Fruit fly (Drosophila melanogaster) whole organism, embryonic: ENCODE results near the gene Nlg2.
A peak's percentile ranks its signal among the peaks of the same experiment; 100 is the strongest.

Source experiments
- Awh ChIP-seq: fragments of 200-800 bp; sonication (Bioruptor generic); IDR thresholded peaks from 2 replicates; pipeline ENCODE4, ENCODE4 v1.3.6; 2022; ENCODE audit warnings: missing biosample characterization, missing genetic modification characterization
- B-H2 ChIP-seq: fragments of 200-800 bp; sonication (Bioruptor generic); optimal IDR thresholded peaks from 2 replicates; lab custom pipeline; 2018; ENCODE audit warnings: missing biosample characterization, mild to moderate bottlenecking, missing genetic modification characterization
- CG10274 ChIP-seq: fragments of 200-800 bp; sonication (Bioruptor generic); optimal IDR thresholded peaks from 3 replicates; lab custom pipeline; 2017; ENCODE audit warnings: missing biosample characterization, mild to moderate bottlenecking, missing genetic modification characterization
- CG11456 ChIP-seq: fragments of 200-800 bp; sonication (Bioruptor generic); IDR thresholded peaks from 3 replicates; pipeline ENCODE4 v1.3.6; 2022; ENCODE audit warnings: missing biosample characterization, missing genetic modification characterization
- CG11560 ChIP-seq: fragments of 200-800 bp; sonication (Bioruptor generic); IDR thresholded peaks from 3 replicates; pipeline ENCODE4 v1.3.6; 2022; ENCODE audit warnings: missing biosample characterization, missing genetic modification characterization
- CG12155 ChIP-seq: fragments of 200-800 bp; sonication (Bioruptor generic); optimal IDR thresholded peaks from 3 replicates; lab custom pipeline; 2016; ENCODE audit warnings: missing biosample characterization, missing genetic modification characterization
- CG12659 ChIP-seq: fragments of 200-800 bp; sonication (Bioruptor generic); optimal IDR thresholded peaks from 3 replicates; lab custom pipeline; 2017; ENCODE audit warnings: mild to moderate bottlenecking, missing biosample characterization, missing genetic modification reagents, missing genetic modification characterization
- CG14014 ChIP-seq: fragments of 200-800 bp; sonication (Bioruptor generic); IDR thresholded peaks from 2 replicates; pipeline ENCODE4 v1.3.6; 2022; ENCODE audit warnings: missing biosample characterization, missing genetic modification characterization
- CG14667 ChIP-seq: fragments of 200-800 bp; sonication (Bioruptor generic); IDR thresholded peaks from 2 replicates; pipeline ENCODE4 v1.3.6; 2022; ENCODE audit warnings: missing biosample characterization, missing genetic modification characterization
- CG15514 ChIP-seq: fragments of 200-800 bp; sonication (Bioruptor generic); optimal IDR thresholded peaks from 3 replicates; lab custom pipeline; 2017; ENCODE audit warnings: missing biosample characterization, missing genetic modification characterization, mild to moderate bottlenecking, moderate library complexity, missing genetic modification reagents
- CG17359 ChIP-seq: fragments of 200-800 bp; sonication (Bioruptor generic); optimal IDR thresholded peaks from 3 replicates; lab custom pipeline; 2018; ENCODE audit warnings: missing biosample characterization, mild to moderate bottlenecking, missing genetic modification characterization, moderate library complexity
- CG2712 ChIP-seq: fragments of 200-800 bp; optimal IDR thresholded peaks from 3 replicates; lab custom pipeline; 2019; ENCODE audit warnings: missing biosample characterization, mild to moderate bottlenecking, missing genetic modification characterization, moderate library complexity
- CG2889 ChIP-seq: fragments of 200-800 bp; sonication (Bioruptor generic); IDR thresholded peaks from 3 replicates; pipeline ENCODE4 v1.3.6; 2022; ENCODE audit warnings: missing biosample characterization, missing genetic modification characterization
- CG30020 ChIP-seq: fragments of 200-800 bp; optimal IDR thresholded peaks from 2 replicates; lab custom pipeline; 2019; ENCODE audit warnings: missing biosample characterization, mild to moderate bottlenecking, missing genetic modification characterization, moderate library complexity
- CG3065 ChIP-seq: fragments of 200-800 bp; sonication (Bioruptor generic); optimal IDR thresholded peaks from 2 replicates; lab custom pipeline; 2016; ENCODE audit warnings: missing biosample characterization, missing genetic modification characterization
- CG34224 ChIP-seq: fragments of 200-800 bp; sonication (Bioruptor generic); IDR thresholded peaks from 3 replicates; pipeline ENCODE4 v1.3.6; 2022; ENCODE audit warnings: missing biosample characterization, missing genetic modification characterization; ENCODE audit not compliant: partially characterized antibody
- CG4424 ChIP-seq: fragments of 200-800 bp; sonication (Bioruptor generic); optimal IDR thresholded peaks from 3 replicates; lab custom pipeline; 2016; ENCODE audit warnings: missing biosample characterization, missing genetic modification characterization
- CG5953 ChIP-seq: fragments of 200-800 bp; sonication (Bioruptor generic); IDR thresholded peaks from 2 replicates; pipeline ENCODE4 v1.3.6; 2022; ENCODE audit warnings: missing biosample characterization, missing genetic modification characterization
- CG7271 ChIP-seq: fragments of 200-800 bp; sonication (Bioruptor generic); optimal IDR thresholded peaks from 2 replicates; lab custom pipeline; 2018; ENCODE audit warnings: missing biosample characterization, mild to moderate bottlenecking, missing genetic modification characterization, moderate library complexity
- CG7928 ChIP-seq: fragments of 200-800 bp; sonication (Bioruptor generic); optimal IDR thresholded peaks from 2 replicates; lab custom pipeline; 2017; ENCODE audit warnings: missing biosample characterization, mild to moderate bottlenecking, missing genetic modification characterization
- Dip2 ChIP-seq: fragments of 200-800 bp; sonication (Bioruptor generic); IDR thresholded peaks from 2 replicates; pipeline ENCODE4 v1.3.6; 2022; ENCODE audit warnings: missing biosample characterization, missing genetic modification characterization
- Dll ChIP-seq: fragments of 200-800 bp; sonication (Bioruptor generic); IDR thresholded peaks from 4 replicates; pipeline ENCODE4 v1.3.6; 2022; ENCODE audit warnings: missing biosample characterization, missing genetic modification characterization; ENCODE audit not compliant: partially characterized antibody
- E2f2 ChIP-seq: fragments of 200-800 bp; sonication (Bioruptor generic); IDR thresholded peaks from 2 replicates; pipeline ENCODE4 v1.3.6; 2022; ENCODE audit warnings: missing biosample characterization, missing genetic modification characterization
- Elba2 ChIP-seq: fragments of 200-800 bp; sonication (Bioruptor generic); optimal IDR thresholded peaks from 3 replicates; lab custom pipeline; 2016; ENCODE audit warnings: missing biosample characterization, missing genetic modification characterization
- Gug ChIP-seq: fragments of 200-800 bp; sonication (Bioruptor generic); IDR thresholded peaks from 4 replicates; pipeline ENCODE4 v1.3.6; 2022; ENCODE audit warnings: missing biosample characterization, missing genetic modification characterization
- Hr78 ChIP-seq, 2 experiments: fragments of 200-800 bp in 1 of 2; fragments of >200 bp in 1 of 2; sonication (Bioruptor generic) in 1 of 2; optimal IDR thresholded peaks; 2 replicates each; lab custom pipeline; 2017 to 2019; ENCODE audit warnings: missing biosample characterization in 2 of 2, missing genetic modification characterization in 2 of 2, mild to moderate bottlenecking in 1 of 2, moderate library complexity in 1 of 2
- Lhr ChIP-seq: fragments of 200-800 bp; sonication (Bioruptor generic); optimal IDR thresholded peaks from 3 replicates; lab custom pipeline; 2017; ENCODE audit warnings: mild to moderate bottlenecking, missing biosample characterization, missing genetic modification reagents, missing genetic modification characterization
- Lpt ChIP-seq: fragments of >200 bp; optimal IDR thresholded peaks from 2 replicates; lab custom pipeline; 2018; ENCODE audit warnings: missing biosample characterization, missing genetic modification characterization
- MBD-R2 ChIP-seq: fragments of 200-800 bp; sonication (Bioruptor generic); IDR thresholded peaks from 2 replicates; pipeline ENCODE4 v1.3.6; 2022; ENCODE audit warnings: missing biosample characterization, missing genetic modification characterization
- Med ChIP-seq: fragments of 200-800 bp; sonication (Bioruptor generic); peaks from one replicate; lab custom pipeline; 2016; ENCODE audit warnings: missing biosample characterization, missing genetic modification characterization, mild to moderate bottlenecking, inconsistent platforms, moderate library complexity
- NC2β ChIP-seq: fragments of 200-800 bp; sonication (Bioruptor generic); optimal IDR thresholded peaks from 2 replicates; lab custom pipeline; 2016; ENCODE audit warnings: missing biosample characterization, missing genetic modification characterization
- Oaz ChIP-seq: fragments of 200-800 bp; sonication (Bioruptor generic); IDR thresholded peaks from 2 replicates; pipeline ENCODE4 v1.3.6; 2022; ENCODE audit warnings: missing biosample characterization, missing genetic modification characterization
- Opbp ChIP-seq: fragments of 200-800 bp; sonication (Bioruptor generic); IDR thresholded peaks from 3 replicates; pipeline ENCODE4 v1.3.6; 2022; ENCODE audit warnings: missing biosample characterization, missing genetic modification characterization; ENCODE audit not compliant: partially characterized antibody
- Pdp1 ChIP-seq, 2 experiments: fragments of 200-800 bp; sonication (Bioruptor generic); optimal IDR thresholded peaks; 3 replicates each; lab custom pipeline; 2016; ENCODE audit warnings: missing biosample characterization in 2 of 2, missing genetic modification characterization in 2 of 2, mild to moderate bottlenecking in 1 of 2, moderate library complexity in 1 of 2
- Rfx ChIP-seq: fragments of 200-800 bp; sonication (Bioruptor generic); IDR thresholded peaks from 2 replicates; pipeline ENCODE4 v1.3.6; 2022; ENCODE audit warnings: missing biosample characterization, missing genetic modification characterization
- abd-A ChIP-seq: fragments of 200-800 bp; sonication (Bioruptor generic); optimal IDR thresholded peaks from 3 replicates; lab custom pipeline; 2019; ENCODE audit warnings: missing biosample characterization, mild to moderate bottlenecking, missing genetic modification characterization, moderate library complexity
- al ChIP-seq: fragments of 200-800 bp; sonication (Bioruptor generic); IDR thresholded peaks from 2 replicates; pipeline ENCODE4 v1.3.6; 2022; ENCODE audit warnings: missing biosample characterization, missing genetic modification characterization
- ara ChIP-seq: fragments of 200-800 bp; sonication (Bioruptor generic); IDR thresholded peaks from 2 replicates; pipeline ENCODE4 v1.3.6; 2022; ENCODE audit warnings: missing biosample characterization, missing genetic modification characterization
- br ChIP-seq: fragments of >200 bp; optimal IDR thresholded peaks from 2 replicates; lab custom pipeline; 2017
- ci ChIP-seq: fragments of 200-800 bp; sonication (Bioruptor generic); IDR thresholded peaks from 3 replicates; pipeline ENCODE4 v1.3.6; 2022; ENCODE audit warnings: missing biosample characterization, missing genetic modification characterization
- gfzf ChIP-seq: fragments of 200-800 bp; sonication (Bioruptor generic); optimal IDR thresholded peaks from 2 replicates; lab custom pipeline; 2016; ENCODE audit warnings: missing biosample characterization, mild to moderate bottlenecking, missing genetic modification characterization, moderate library complexity
- jumu ChIP-seq: fragments of 200-800 bp; sonication (Bioruptor generic); optimal IDR thresholded peaks from 3 replicates; lab custom pipeline; 2016; ENCODE audit warnings: missing biosample characterization, missing genetic modification characterization
- lab ChIP-seq: fragments of 200-800 bp; sonication (Bioruptor generic); optimal IDR thresholded peaks from 3 replicates; lab custom pipeline; 2017; ENCODE audit warnings: missing biosample characterization, missing genetic modification characterization, mild to moderate bottlenecking, moderate library complexity, missing genetic modification reagents
- nerfin-1 ChIP-seq: fragments of 200-800 bp; sonication (Bioruptor generic); optimal IDR thresholded peaks from 3 replicates; lab custom pipeline; 2019; ENCODE audit warnings: missing biosample characterization, mild to moderate bottlenecking, missing genetic modification characterization, moderate library complexity
- onecut ChIP-seq: fragments of 200-800 bp; sonication (Bioruptor generic); IDR thresholded peaks from 2 replicates; pipeline ENCODE4 v1.3.6; 2022; ENCODE audit warnings: missing biosample characterization, missing genetic modification characterization
- scrt ChIP-seq: fragments of 200-800 bp; sonication (Bioruptor generic); optimal IDR thresholded peaks from 2 replicates; lab custom pipeline; 2018; ENCODE audit warnings: missing biosample characterization, mild to moderate bottlenecking, missing genetic modification characterization, moderate library complexity
- seq ChIP-seq: fragments of 200-800 bp; sonication (Bioruptor generic); IDR thresholded peaks from 2 replicates; pipeline ENCODE4 v1.3.6; 2022; ENCODE audit warnings: missing biosample characterization, missing genetic modification characterization
- stwl ChIP-seq: fragments of 200-800 bp; sonication (Bioruptor generic); optimal IDR thresholded peaks from 3 replicates; lab custom pipeline; 2018; ENCODE audit warnings: missing biosample characterization, mild to moderate bottlenecking, missing genetic modification characterization, moderate library complexity
- tna ChIP-seq: fragments of 200-800 bp; sonication (Bioruptor generic); IDR thresholded peaks from 2 replicates; pipeline ENCODE4 v1.3.6; 2022; ENCODE audit warnings: missing biosample characterization, missing genetic modification characterization; ENCODE audit not compliant: partially characterized antibody
- trem ChIP-seq: fragments of 200-800 bp; optimal IDR thresholded peaks from 3 replicates; lab custom pipeline; 2019; ENCODE audit warnings: missing biosample characterization, mild to moderate bottlenecking, missing genetic modification characterization, moderate library complexity
- yki ChIP-seq: fragments of >200 bp; optimal IDR thresholded peaks from 3 replicates; lab custom pipeline; 2018
- z ChIP-seq: fragments of 200-800 bp; sonication (Bioruptor generic); IDR thresholded peaks from 3 replicates; pipeline ENCODE4 v1.3.6; 2022; ENCODE audit warnings: missing biosample characterization, missing genetic modification characterization

Nlg2 gene

DNA sequence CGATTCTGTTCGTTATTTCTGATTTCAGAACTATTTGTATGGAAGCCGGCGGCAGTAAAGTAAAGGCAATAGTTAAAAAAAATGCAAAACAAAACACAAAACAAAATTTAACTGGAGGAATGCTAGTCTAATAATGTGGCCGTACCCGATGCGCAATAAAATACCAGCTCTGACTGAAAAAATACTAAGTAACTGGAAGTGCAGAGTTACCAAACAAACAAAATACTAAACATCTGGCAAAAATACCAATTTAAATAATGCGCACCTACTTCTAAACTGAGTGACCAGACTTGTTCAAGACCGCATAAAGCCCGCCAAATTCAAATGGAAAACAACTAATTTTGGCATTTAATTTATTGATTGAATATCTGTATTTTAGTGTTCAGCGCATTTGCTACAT lies 39.3 kb downstream of the Nlg2 start, which contains the start of gene Wee1 (continued):
- peak; percentile 81 for TF ChIP-seq MBD-R2 (GFP tag; lab: Robert Waterston, UW)
- TF ChIP-seq CG14014 (GFP tag; lab: Robert Waterston, UW): no peak
- TF ChIP-seq yki (lab: Kevin White, UChicago): no peak
- peak; percentile 60 for TF ChIP-seq trem (tag; lab: Kevin White, UChicago)
- peak; percentile 99 for TF ChIP-seq nerfin-1 (tag; lab: Kevin White, UChicago)
- TF ChIP-seq CG7928 (GFP tag; lab: Kevin White, UChicago): no peak
- TF ChIP-seq CG17359 (tag; lab: Kevin White, UChicago): no peak
- peak; percentile 8 for TF ChIP-seq NC2β
- TF ChIP-seq E2f2 (GFP tag; lab: Robert Waterston, UW): peak; percentile 97
- TF ChIP-seq CG4424: no peak
- TF ChIP-seq Elba2 (GFP tag; lab: Kevin White, UChicago): peak; percentile 30
- TF ChIP-seq scrt (GFP tag; lab: Kevin White, UChicago): no peak
- TF ChIP-seq CG15514 (GFP tag; lab: Kevin White, UChicago): peak; percentile 51
- TF ChIP-seq CG11560 (tag; lab: Robert Waterston, UW): no peak
- no peak for TF ChIP-seq abd-A (tag; lab: Kevin White, UChicago)
- TF ChIP-seq ara (GFP tag; lab: Robert Waterston, UW): no peak
- TF ChIP-seq Opbp (GFP tag; lab: Robert Waterston, UW): 0 out of 3 replicates have a peak, but pooled peaks have one; percentile 23
- no peak for TF ChIP-seq CG10274 (GFP tag; lab: Kevin White, UChicago)
- no peak for TF ChIP-seq CG2889
- TF ChIP-seq CG12659 (GFP tag; lab: Kevin White, UChicago): peak; percentile 72
- peak; percentile 71 for TF ChIP-seq Lhr (GFP tag; lab: Kevin White, UChicago)
- no peak for TF ChIP-seq br (lab: Kevin White, UChicago)
- no peak for TF ChIP-seq CG11456
- no peak for TF ChIP-seq B-H2 (GFP tag; lab: Kevin White, UChicago)
- TF ChIP-seq Lpt (GFP tag; lab: Kevin White, UChicago): no peak
- TF ChIP-seq Hr78 (GFP tag; optimal IDR thresholded peaks at IDR 0.05; lab: Kevin White, UChicago): no peak
- TF ChIP-seq Pdp1 (GFP tag; optimal IDR thresholded peaks at IDR 0.05; lab: Kevin White, UChicago): peak in 1 of 2 experiments; percentile 45
- peak; percentile 21 for TF ChIP-seq CG2712 (tag; lab: Kevin White, UChicago)
- TF ChIP-seq Awh (GFP tag; lab: Robert Waterston, UW): no peak
- no peak for TF ChIP-seq onecut
- TF ChIP-seq CG7271 (tag; lab: Kevin White, UChicago): no peak
- TF ChIP-seq Rfx (GFP tag; lab: Robert Waterston, UW): no peak
- no peak for TF ChIP-seq tna (GFP tag; lab: Robert Waterston, UW)
- peak; percentile 98 for TF ChIP-seq gfzf
- TF ChIP-seq z (GFP tag; lab: Robert Waterston, UW): no peak
- no peak for TF ChIP-seq CG5953 (GFP tag; lab: Robert Waterston, UW)
- no peak for TF ChIP-seq CG34224
- no peak for TF ChIP-seq seq (GFP tag; lab: Robert Waterston, UW)
- TF ChIP-seq Oaz (GFP tag; lab: Robert Waterston, UW): no peak
- no peak for TF ChIP-seq ci
- TF ChIP-seq Med (GFP tag; lab: Kevin White, UChicago): peak; percentile 69
- no peak for TF ChIP-seq jumu
- no peak for TF ChIP-seq Dip2 (GFP tag; lab: Robert Waterston, UW)
- TF ChIP-seq stwl (tag; lab: Kevin White, UChicago): peak; percentile 56
- no peak for TF ChIP-seq Gug (GFP tag; lab: Robert Waterston, UW)
- TF ChIP-seq lab (GFP tag; lab: Kevin White, UChicago): no peak
- TF ChIP-seq al (GFP tag; lab: Robert Waterston, UW): no peak
- TF ChIP-seq CG3065 (GFP tag; lab: Kevin White, UChicago): no peak
- peak; percentile 28 for TF ChIP-seq CG30020 (tag; lab: Kevin White, UChicago)
- TF ChIP-seq CG14667 (GFP tag; lab: Robert Waterston, UW): no peak
- no peak for TF ChIP-seq CG12155
- 0 out of 4 replicates have a peak, but pooled peaks have one; percentile 15 for TF ChIP-seq Dll
